Fruit fly (Drosophila melanogaster): Measurements from ENCODE around the gene caup.

Gene caup

DNA sequence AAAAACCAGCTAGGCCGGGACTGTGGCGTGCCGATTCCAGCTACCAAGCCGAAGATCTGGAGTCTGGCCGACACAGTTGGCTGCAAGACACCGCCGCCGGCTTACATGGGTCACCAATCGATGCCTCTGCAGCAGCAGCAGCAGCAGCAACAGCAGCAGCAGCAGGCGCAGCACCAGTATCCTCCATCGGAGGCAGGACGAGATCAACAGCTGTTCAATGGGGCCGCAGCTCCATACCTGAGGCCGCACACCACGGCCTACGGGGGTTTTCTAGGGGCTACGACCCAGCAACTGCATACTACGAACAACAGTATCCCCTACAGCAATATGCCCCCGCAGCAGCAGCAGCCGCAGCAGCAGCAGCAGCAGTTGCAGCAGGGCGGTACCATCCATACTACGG lies 14.6 kb upstream of the caup start:
- TF ChIP-seq Hr4 (GFP tag; optimal IDR thresholded peaks at IDR 0.05): no peak
- TF ChIP-seq CG6808 (GFP tag; optimal IDR thresholded peaks at IDR 0.05): no peak

dm6 chr3L:12601190-12601863 lies 8.1 kb upstream of the caup start:
- no peak for TF ChIP-seq Hr39 (GFP tag; optimal IDR thresholded peaks at IDR 0.05)
- TF ChIP-seq OdsH (GFP tag; optimal IDR thresholded peaks at IDR 0.05): no peak
- TF ChIP-seq Ets21C (GFP tag; optimal IDR thresholded peaks at IDR 0.05): no peak
- no peak for TF ChIP-seq Smox (GFP tag; optimal IDR thresholded peaks at IDR 0.05)
- no peak for TF ChIP-seq cyc (GFP tag; optimal IDR thresholded peaks at IDR 0.05)
- no peak for TF ChIP-seq Hr4 (GFP tag; optimal IDR thresholded peaks at IDR 0.05)
- no peak for TF ChIP-seq Eip75B (GFP tag; optimal IDR thresholded peaks at IDR 0.05)
- TF ChIP-seq CG4318 (GFP tag; optimal IDR thresholded peaks at IDR 0.05): no peak
- TF ChIP-seq salr (GFP tag; optimal IDR thresholded peaks at IDR 0.05): no peak
- TF ChIP-seq CG6808 (GFP tag; optimal IDR thresholded peaks at IDR 0.05): no peak
- no peak for TF ChIP-seq Sox14 (GFP tag; optimal IDR thresholded peaks at IDR 0.05)
- TF ChIP-seq CG6792 (GFP tag; optimal IDR thresholded peaks at IDR 0.05): no peak
- TF ChIP-seq CG8319 (GFP tag; optimal IDR thresholded peaks at IDR 0.05): no peak
- TF ChIP-seq Blimp-1 (GFP tag; optimal IDR thresholded peaks at IDR 0.05): no peak

- TF ChIP-seq fkh (GFP tag; optimal IDR thresholded peaks at IDR 0.05) (peak; percentile 77), dac (GFP tag; optimal IDR thresholded peaks at IDR 0.05) (no peak)
Measured at dm6 chr3L:12606292-12606691, 3.1 kb upstream of the caup start.

DNA sequence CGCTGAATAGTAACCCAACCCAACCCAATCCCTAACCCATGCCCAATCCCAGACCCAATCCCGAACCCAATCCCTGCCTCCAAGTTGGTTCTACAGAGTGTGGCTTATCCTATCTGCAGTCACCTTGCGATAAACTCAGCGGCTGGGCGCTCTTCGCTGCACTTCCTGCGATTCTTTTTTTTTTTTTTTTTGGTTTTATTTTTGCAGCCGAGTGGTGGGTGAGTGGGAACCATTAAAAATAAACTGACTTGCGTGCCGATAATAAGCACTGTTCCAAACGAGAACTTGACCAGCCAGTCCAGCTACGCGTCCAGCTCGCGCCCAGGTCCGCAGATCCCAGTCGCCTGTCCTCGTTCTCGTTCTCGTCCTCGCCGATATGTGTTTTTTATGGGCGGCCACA lies 5.6 kb downstream of the caup start:
- TF ChIP-seq Lpt (GFP tag; optimal IDR thresholded peaks at IDR 0.05) (no peak), CG9139 (GFP tag; optimal IDR thresholded peaks at IDR 0.05) (peak; percentile 53), CG15336 (GFP tag; IDR thresholded peaks at IDR 0.05) (no peak), CG6854 (GFP tag; optimal IDR thresholded peaks at IDR 0.05) (peak; percentile 12), Ets96B (tag; optimal IDR thresholded peaks at IDR 0.05) (peak; percentile 44), OdsH (GFP tag; optimal IDR thresholded peaks at IDR 0.05) (no peak), Eip93F (GFP tag; optimal IDR thresholded peaks at IDR 0.05) (no peak), vri (GFP tag; optimal IDR thresholded peaks at IDR 0.05) (peak; percentile 17), CG3032 (tag; optimal IDR thresholded peaks at IDR 0.05) (peak; percentile 6), CG6163 (GFP tag; IDR thresholded peaks at IDR 0.05) (0 out of 3 replicates have a peak, but pooled peaks have one; percentile 42), Sox102F (GFP tag; optimal IDR thresholded peaks at IDR 0.05) (no peak), dsx (GFP tag; optimal IDR thresholded peaks at IDR 0.05; ENCODE audit: poor library complexity, severe bottlenecking) (peak; percentile 48), CG10669 (GFP tag; optimal IDR thresholded peaks at IDR 0.05) (peak; percentile 11), CG6808 (GFP tag; optimal IDR thresholded peaks at IDR 0.05) (peak; percentile 64), spab (GFP tag; optimal IDR thresholded peaks at IDR 0.05) (peak; percentile 36), CG1621 (tag; optimal IDR thresholded peaks at IDR 0.05) (peak; percentile 42), eg (GFP tag; IDR thresholded peaks at IDR 0.05) (no peak), CG31627 (GFP tag; optimal IDR thresholded peaks at IDR 0.05) (no peak), fd59A (GFP tag; optimal IDR thresholded peaks at IDR 0.05) (peak; percentile 14), esn (GFP tag; optimal IDR thresholded peaks at IDR 0.05) (no peak), Met (GFP tag; optimal IDR thresholded peaks at IDR 0.05) (no peak), CG4318 (GFP tag; optimal IDR thresholded peaks at IDR 0.05) (no peak), CG32006 (GFP tag; optimal IDR thresholded peaks at IDR 0.05) (no peak), ss (GFP tag; optimal IDR thresholded peaks at IDR 0.05) (peak; percentile 84 to 93)
